Worm (Caenorhabditis elegans) whole organism, early embryonic: ENCODE data around the gene rab-37.

ENCODE experiments used
- ama-1 ChIP-seq: fragments of 150-350 bp; optimal IDR thresholded peaks from 2 replicates; lab custom pipeline; 2014
- sea-1 ChIP-seq: fragments of 200-800 bp; sonication (Bioruptor generic); conservative IDR thresholded peaks from 2 replicates; pipeline ENCODE4 v1.3.6; 2022; ENCODE audit warnings: missing genetic modification characterization, missing compliant biosample characterization

- TF ChIP-seq sea-1 (GFP tag; lab: Robert Waterston, UW) (no peak), ama-1 (lab: Kevin White, UChicago) (no peak)
These were observed 39.2 kb downstream of the rab-37 start, which contains the start of gene F20B6.4 for ce11 chrX:4196431-4196830.
